Fruit fly (Drosophila melanogaster): ENCODE data around the gene gcm2.

The gcm2 gene

dm6 chr2L:9567398-9567856 lies 40.9 kb upstream of the gcm2 start (continued):
- TF ChIP-seq Hr38 (GFP tag; optimal IDR thresholded peaks at IDR 0.05) (no peak), fd85E (GFP tag; optimal IDR thresholded peaks at IDR 0.05) (peak; percentile 78), CG8632 (GFP tag; optimal IDR thresholded peaks at IDR 0.05) (peak; percentile 44), eg (GFP tag; IDR thresholded peaks at IDR 0.05) (peak; percentile 94), svp (GFP tag) (peak; percentile 74), OdsH (GFP tag; optimal IDR thresholded peaks at IDR 0.05) (peak; percentile 83), Hr39 (GFP tag; optimal IDR thresholded peaks at IDR 0.05) (peak; percentile 57), Eip75B (GFP tag; optimal IDR thresholded peaks at IDR 0.05) (peak; percentile 68), CG6163 (GFP tag; IDR thresholded peaks at IDR 0.05) (peak; percentile 94), topi (GFP tag; optimal IDR thresholded peaks at IDR 0.05) (peak; percentile 78), Eip93F (GFP tag; optimal IDR thresholded peaks at IDR 0.05) (peak; percentile 4), CG16779 (tag; optimal IDR thresholded peaks at IDR 0.05) (peak; percentile 91), fd59A (GFP tag; optimal IDR thresholded peaks at IDR 0.05) (peak; percentile 39), CG3032 (tag; optimal IDR thresholded peaks at IDR 0.05) (peak; percentile 37), CG32006 (GFP tag; optimal IDR thresholded peaks at IDR 0.05) (peak; percentile 63), vri (GFP tag; optimal IDR thresholded peaks at IDR 0.05) (peak; percentile 96), Blimp-1 (GFP tag; optimal IDR thresholded peaks at IDR 0.05) (peak; percentile 74), CG34406 (GFP tag; optimal IDR thresholded peaks at IDR 0.05) (peak; percentile 72), CG11902 (GFP tag; optimal IDR thresholded peaks at IDR 0.05) (no peak), dsx (GFP tag; optimal IDR thresholded peaks at IDR 0.05; ENCODE audit: poor library complexity, severe bottlenecking) (peak; percentile 54), CG10631 (GFP tag; optimal IDR thresholded peaks at IDR 0.05) (peak; percentile 26), CG7368 (GFP tag; optimal IDR thresholded peaks at IDR 0.05) (peak; percentile 85), Sox15 (GFP tag; optimal IDR thresholded peaks at IDR 0.05) (no peak), Gug (GFP tag; IDR thresholded peaks at IDR 0.05) (peak; percentile 48), Smox (GFP tag; optimal IDR thresholded peaks at IDR 0.05) (peak; percentile 84), CG6276 (GFP tag; optimal IDR thresholded peaks at IDR 0.05) (peak; percentile 77), CG15336 (GFP tag; IDR thresholded peaks at IDR 0.05) (peak; percentile 78), spab (GFP tag; optimal IDR thresholded peaks at IDR 0.05) (peak; percentile 26), lz (GFP tag; optimal IDR thresholded peaks at IDR 0.05) (peak; percentile 76), CG9139 (GFP tag; optimal IDR thresholded peaks at IDR 0.05) (no peak), Ets96B (tag; optimal IDR thresholded peaks at IDR 0.05) (no peak), cyc (GFP tag; optimal IDR thresholded peaks at IDR 0.05) (peak; percentile 67), Met (GFP tag; optimal IDR thresholded peaks at IDR 0.05) (peak; percentile 89), Sox102F (GFP tag; optimal IDR thresholded peaks at IDR 0.05) (peak; percentile 89), CG11762 (GFP tag; optimal IDR thresholded peaks at IDR 0.05; ENCODE audit: insufficient read depth) (peak; percentile 77)

DNA sequence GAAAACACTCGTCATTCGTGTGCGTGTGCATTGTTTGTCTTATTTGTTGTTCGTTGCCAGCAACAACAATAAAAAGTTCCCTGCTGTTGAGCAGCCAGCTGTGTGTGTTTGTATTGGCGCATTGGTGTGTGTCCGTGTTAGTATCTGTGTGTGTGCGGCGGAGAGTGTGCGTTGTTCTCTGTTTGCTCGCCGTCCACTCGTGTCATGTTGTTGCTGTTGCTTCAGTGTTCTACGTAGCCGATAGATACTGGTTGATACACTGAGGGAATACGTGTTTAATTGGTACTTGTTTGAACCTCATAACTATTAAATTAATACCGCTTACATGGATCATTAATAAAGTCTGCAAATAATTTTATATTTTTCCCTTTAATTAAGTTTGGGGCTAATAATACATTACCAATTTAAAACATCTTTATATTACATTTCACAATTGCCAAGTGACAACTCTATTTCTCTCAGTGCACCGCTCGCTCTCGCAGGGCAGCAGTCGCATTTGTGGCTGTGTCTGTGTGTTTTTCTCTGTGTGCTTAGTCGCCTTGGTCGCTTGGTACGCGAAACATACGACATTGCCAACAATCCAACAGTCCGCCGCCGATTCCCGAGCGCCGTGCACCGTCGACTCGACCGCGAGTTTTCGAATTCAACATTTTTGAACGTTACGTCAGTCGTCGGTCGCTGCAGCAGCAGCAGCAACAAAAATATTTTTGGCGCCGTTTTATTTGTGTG lies 39.8 kb upstream of the gcm2 start, which contains the start of gene brwl:
brwl (plus strand) TSS at position 531 of the 729 bp plus-strand sequence.
- TF ChIP-seq dsx (GFP tag; optimal IDR thresholded peaks at IDR 0.05; ENCODE audit: poor library complexity, severe bottlenecking) (peak; percentile 97), Eip75B (GFP tag; optimal IDR thresholded peaks at IDR 0.05) (peak; percentile 99), eg (GFP tag; IDR thresholded peaks at IDR 0.05) (peak; percentile 99), CG8119 (GFP tag; IDR thresholded peaks at IDR 0.05) (peak; percentile 99), lz (GFP tag; optimal IDR thresholded peaks at IDR 0.05) (peak; percentile 99), svp (GFP tag) (peak; percentile 99), esn (GFP tag; optimal IDR thresholded peaks at IDR 0.05) (peak; percentile 99), CG6163 (GFP tag; IDR thresholded peaks at IDR 0.05) (peak; percentile 98), CG34406 (GFP tag; optimal IDR thresholded peaks at IDR 0.05) (peak; percentile 99), CG15336 (GFP tag; IDR thresholded peaks at IDR 0.05) (peak; percentile 99), CG8632 (GFP tag; optimal IDR thresholded peaks at IDR 0.05) (peak; percentile 98), CG10669 (GFP tag; optimal IDR thresholded peaks at IDR 0.05) (peak; percentile 98), Ets21C (GFP tag; optimal IDR thresholded peaks at IDR 0.05) (peak; percentile 97), cyc (GFP tag; optimal IDR thresholded peaks at IDR 0.05) (peak; percentile 98), Gug (GFP tag; IDR thresholded peaks at IDR 0.05) (peak; percentile 99), CG1621 (tag; optimal IDR thresholded peaks at IDR 0.05) (peak; percentile 97), fkh (GFP tag; optimal IDR thresholded peaks at IDR 0.05) (peak; percentile 98), Blimp-1 (GFP tag; optimal IDR thresholded peaks at IDR 0.05) (peak; percentile 93), Met (GFP tag; optimal IDR thresholded peaks at IDR 0.05) (peak; percentile 98), Ets96B (tag; optimal IDR thresholded peaks at IDR 0.05) (peak; percentile 99), CG11762 (GFP tag; optimal IDR thresholded peaks at IDR 0.05; ENCODE audit: insufficient read depth) (peak; percentile 98), CG16779 (tag; optimal IDR thresholded peaks at IDR 0.05) (peak; percentile 97), CG10631 (GFP tag; optimal IDR thresholded peaks at IDR 0.05) (peak; percentile 99), CG11902 (GFP tag; optimal IDR thresholded peaks at IDR 0.05) (peak; percentile 96), CG6276 (GFP tag; optimal IDR thresholded peaks at IDR 0.05) (peak; percentile 98), Lpt (GFP tag; optimal IDR thresholded peaks at IDR 0.05) (peak; percentile 99), CG31627 (GFP tag; optimal IDR thresholded peaks at IDR 0.05) (peak; percentile 99), CG11294 (GFP tag; IDR thresholded peaks at IDR 0.05) (peak; percentile 98), Hr4 (GFP tag; optimal IDR thresholded peaks at IDR 0.05) (peak; percentile 99), CG4318 (GFP tag; optimal IDR thresholded peaks at IDR 0.05) (peak; percentile 98), fd85E (GFP tag; optimal IDR thresholded peaks at IDR 0.05) (peak; percentile 96)

All from whole organism, prepupa.